Worm (Caenorhabditis elegans) whole organism, young adult: ENCODE data around the gene clc-19.

Experiments
- B0261.1 ChIP-seq: sonication (generic microtip); optimal IDR thresholded peaks from 2 replicates; lab custom pipeline; 2016; ENCODE audit warnings: mild to moderate bottlenecking, missing genetic modification characterization, moderate library complexity, missing compliant biosample characterization
- C06A6.2 ChIP-seq: fragments of 200-800 bp; sonication (Bioruptor generic); conservative IDR thresholded peaks from 2 replicates; pipeline ENCODE4 v1.3.6; 2022; ENCODE audit warnings: missing genetic modification characterization, missing compliant biosample characterization
- C17E4.6 ChIP-seq: fragments of 200-800 bp; sonication (Bioruptor generic); IDR thresholded peaks from 2 replicates; pipeline ENCODE4 v1.3.6; 2022; ENCODE audit warnings: missing genetic modification reagents, missing genetic modification characterization, missing compliant biosample characterization
- D2030.7 ChIP-seq: fragments of 200-800 bp; sonication (Bioruptor generic); IDR thresholded peaks from 2 replicates; pipeline ENCODE4 v1.3.6; 2022; ENCODE audit warnings: missing genetic modification reagents, missing genetic modification characterization, missing compliant biosample characterization
- F22D6.2 ChIP-seq: sonication (generic microtip); optimal IDR thresholded peaks from 2 replicates; lab custom pipeline; 2016; ENCODE audit warnings: mild to moderate bottlenecking, missing genetic modification characterization, missing compliant biosample characterization
- F33H1.4 ChIP-seq: fragments of 200-800 bp; sonication (Bioruptor generic); IDR thresholded peaks from 2 replicates; pipeline ENCODE4 v1.3.6; 2022; ENCODE audit warnings: missing genetic modification reagents, missing genetic modification characterization, missing compliant biosample characterization
- F49E8.2 ChIP-seq: sonication (generic microtip); optimal IDR thresholded peaks from 3 replicates; lab custom pipeline; 2017; ENCODE audit warnings: missing genetic modification characterization, mild to moderate bottlenecking, missing compliant biosample characterization, antibody characterized with exemption, moderate library complexity; ENCODE audit not compliant: insufficient read depth
- K12H6.12 ChIP-seq: fragments of 200-800 bp; sonication (Bioruptor generic); optimal IDR thresholded peaks from 2 replicates; lab custom pipeline; 2018; ENCODE audit warnings: mild to moderate bottlenecking, missing genetic modification characterization, missing compliant biosample characterization
- T07F8.4 ChIP-seq: sonication (generic microtip); optimal IDR thresholded peaks from 2 replicates; lab custom pipeline; 2016; ENCODE audit warnings: mild to moderate bottlenecking, missing genetic modification characterization, moderate library complexity, missing compliant biosample characterization
- Y53F4B.3 ChIP-seq: fragments of 200-800 bp; sonication (Bioruptor generic); IDR thresholded peaks from 2 replicates; pipeline ENCODE4 v1.3.6; 2022; ENCODE audit warnings: missing genetic modification reagents, missing genetic modification characterization, missing compliant biosample characterization
- Y79H2A.3 ChIP-seq: fragments of 200-800 bp; sonication (Bioruptor generic); conservative IDR thresholded peaks from 2 replicates; pipeline ENCODE4 v1.3.6; 2022; ENCODE audit warnings: missing genetic modification reagents, missing genetic modification characterization, missing compliant biosample characterization
- ZK185.1 ChIP-seq: sonication (generic microtip); optimal IDR thresholded peaks from 2 replicates; lab custom pipeline; 2016; ENCODE audit warnings: mild to moderate bottlenecking, missing genetic modification characterization, missing compliant biosample characterization; ENCODE audit not compliant: poor library complexity, severe bottlenecking
- akir-1 ChIP-seq: fragments of 200-800 bp; sonication (Bioruptor generic); optimal IDR thresholded peaks from 2 replicates; lab custom pipeline; 2018; ENCODE audit warnings: mild to moderate bottlenecking, missing genetic modification characterization, moderate library complexity, missing compliant biosample characterization
- aptf-3 ChIP-seq: fragments of 200-800 bp; sonication (Bioruptor generic); IDR thresholded peaks from 2 replicates; pipeline ENCODE4 v1.3.6; 2022; ENCODE audit warnings: missing genetic modification characterization, missing compliant biosample characterization
- athp-1 ChIP-seq: sonication (generic microtip); optimal IDR thresholded peaks from 2 replicates; lab custom pipeline; 2017; ENCODE audit warnings: mild to moderate bottlenecking, missing genetic modification characterization, missing compliant biosample characterization
- attf-3 ChIP-seq: fragments of 200-800 bp; sonication (Bioruptor generic); conservative IDR thresholded peaks from 2 replicates; pipeline ENCODE4 v1.3.6; 2022; ENCODE audit warnings: missing genetic modification reagents, missing genetic modification characterization, missing compliant biosample characterization
- bed-2 ChIP-seq: fragments of 200-800 bp; sonication (Bioruptor generic); IDR thresholded peaks from 2 replicates; pipeline ENCODE4 v1.3.6; 2022; ENCODE audit warnings: missing genetic modification reagents, missing genetic modification characterization, missing compliant biosample characterization
- cebp-2 ChIP-seq: fragments of 200-800 bp; sonication (Bioruptor generic); IDR thresholded peaks from 2 replicates; pipeline ENCODE4 v1.3.6; 2022; ENCODE audit warnings: missing genetic modification characterization, missing compliant biosample characterization
- ceh-100 ChIP-seq: fragments of 200-800 bp; sonication (Bioruptor generic); IDR thresholded peaks from 2 replicates; pipeline ENCODE4 v1.3.6; 2022; ENCODE audit warnings: missing genetic modification reagents, missing genetic modification characterization, missing compliant biosample characterization
- ceh-58 ChIP-seq: fragments of 200-800 bp; sonication (Bioruptor generic); IDR thresholded peaks from 2 replicates; pipeline ENCODE4 v1.3.6; 2022; ENCODE audit warnings: missing genetic modification characterization, missing compliant biosample characterization
- die-1 ChIP-seq: sonication (generic microtip); optimal IDR thresholded peaks from 2 replicates; lab custom pipeline; 2016; ENCODE audit warnings: missing genotype, mild to moderate bottlenecking, missing genetic modification characterization, missing compliant biosample characterization
- efl-1 ChIP-seq: fragments of 150-350 bp; optimal IDR thresholded peaks from 2 replicates; lab custom pipeline; 2014; ENCODE audit warnings: missing biosample characterization, missing genetic modification reagents, missing genetic modification characterization
- ets-4 ChIP-seq: fragments of 200-800 bp; sonication (Bioruptor generic); optimal IDR thresholded peaks from 2 replicates; lab custom pipeline; 2018; ENCODE audit warnings: mild to moderate bottlenecking, missing genetic modification characterization, missing compliant biosample characterization
- gei-17 ChIP-seq: fragments of 200-800 bp; sonication (Bioruptor generic); optimal IDR thresholded peaks from 2 replicates; lab custom pipeline; 2018; ENCODE audit warnings: mild to moderate bottlenecking, missing genetic modification characterization, missing compliant biosample characterization
- him-1 ChIP-seq: sonication (generic microtip); optimal IDR thresholded peaks from 2 replicates; lab custom pipeline; 2016; ENCODE audit warnings: missing genotype, missing genetic modification reagents, missing genetic modification characterization, missing compliant biosample characterization
- hsf-1 ChIP-seq: fragments of 200-800 bp; sonication (Bioruptor generic); IDR thresholded peaks from 2 replicates; pipeline ENCODE4 v1.3.6; 2022; ENCODE audit warnings: missing genetic modification reagents, missing genetic modification characterization, missing compliant biosample characterization
- lag-1 ChIP-seq: fragments of 200-800 bp; sonication (Bioruptor generic); IDR thresholded peaks from 2 replicates; pipeline ENCODE4 v1.3.6; 2022; ENCODE audit warnings: missing genetic modification reagents, missing genetic modification characterization, missing compliant biosample characterization
- lin-26 ChIP-seq: fragments of 200-800 bp; sonication (Bioruptor generic); IDR thresholded peaks from 2 replicates; pipeline ENCODE4 v1.3.6; 2022; ENCODE audit warnings: missing genetic modification reagents, missing genetic modification characterization, missing compliant biosample characterization
- lin-40 ChIP-seq: sonication (generic microtip); optimal IDR thresholded peaks from 2 replicates; lab custom pipeline; 2016; ENCODE audit warnings: missing genetic modification characterization, mild to moderate bottlenecking, missing compliant biosample characterization, missing genotype, missing genetic modification reagents
- lir-1 ChIP-seq: fragments of 200-800 bp; sonication (Bioruptor generic); conservative IDR thresholded peaks from 2 replicates; pipeline ENCODE4 v1.3.6; 2022; ENCODE audit warnings: missing genetic modification reagents, missing genetic modification characterization, missing compliant biosample characterization
- mel-28 ChIP-seq: sonication (generic microtip); optimal IDR thresholded peaks from 2 replicates; lab custom pipeline; 2016; ENCODE audit warnings: borderline replicate concordance, mild to moderate bottlenecking, missing genetic modification characterization, missing compliant biosample characterization
- mxl-1 ChIP-seq: sonication (generic microtip); optimal IDR thresholded peaks from 2 replicates; lab custom pipeline; 2016; ENCODE audit warnings: missing genetic modification characterization, missing compliant biosample characterization
- nfya-1 ChIP-seq: sonication (generic microtip); optimal IDR thresholded peaks from 2 replicates; lab custom pipeline; 2017; ENCODE audit warnings: antibody characterized with exemption, missing compliant biosample characterization, missing genetic modification characterization, borderline replicate concordance; ENCODE audit not compliant: insufficient read depth
- nhr-90 ChIP-seq: sonication (generic microtip); optimal IDR thresholded peaks from 2 replicates; lab custom pipeline; 2016; ENCODE audit warnings: missing genotype, mild to moderate bottlenecking, missing genetic modification characterization, missing compliant biosample characterization
- pbrm-1 ChIP-seq: fragments of 200-800 bp; sonication (Bioruptor generic); IDR thresholded peaks from 2 replicates; pipeline ENCODE4 v1.3.6; 2022; ENCODE audit warnings: missing genetic modification reagents, missing genetic modification characterization, missing compliant biosample characterization
- pha-4 ChIP-seq: fragments of 150-350 bp; sonication (generic microtip); optimal IDR thresholded peaks from 2 replicates; lab custom pipeline; 2014; ENCODE audit warnings: missing biosample characterization, missing genetic modification reagents, missing genetic modification characterization
- rec-8 ChIP-seq, 2 experiments: sonication (generic microtip); optimal IDR thresholded peaks; 2 replicates each; lab custom pipeline; 2016; ENCODE audit warnings: mild to moderate bottlenecking in 2 of 2, missing genetic modification characterization in 2 of 2, missing genetic modification reagents in 2 of 2, missing genotype in 2 of 2, missing biosample characterization in 1 of 2, missing compliant biosample characterization in 1 of 2, moderate library complexity in 1 of 2
- repo-1 ChIP-seq: sonication (generic microtip); optimal IDR thresholded peaks from 2 replicates; lab custom pipeline; 2017; ENCODE audit warnings: mild to moderate bottlenecking, missing genetic modification characterization, missing compliant biosample characterization
- rpc-1 ChIP-seq, 2 experiments: fragments of 150-350 bp in 1 of 2; sonication (generic microtip) in 1 of 2; optimal IDR thresholded peaks; 2 replicates each; lab custom pipeline; 2014 to 2018; ENCODE audit warnings: missing biosample characterization in 1 of 2, missing genetic modification characterization in 1 of 2, missing genetic modification reagents in 1 of 2, missing genotype in 1 of 2
- snpc-3.4 ChIP-seq: sonication (generic microtip); optimal IDR thresholded peaks from 2 replicates; lab custom pipeline; 2017; ENCODE audit warnings: missing genetic modification characterization, mild to moderate bottlenecking, missing compliant biosample characterization, antibody characterized with exemption, moderate library complexity, missing genotype, missing genetic modification reagents
- snpc-4 ChIP-seq, 5 experiments: fragments of 150-350 bp in 1 of 5; sonication (generic microtip) in 4 of 5; optimal IDR thresholded peaks; 2 replicates each; lab custom pipeline; 2014 to 2018; ENCODE audit warnings: missing genetic modification characterization in 5 of 5, missing biosample characterization in 3 of 5, antibody characterized with exemption in 2 of 5, mild to moderate bottlenecking in 2 of 5, missing compliant biosample characterization in 2 of 5, missing genotype in 2 of 5, moderate library complexity in 2 of 5, missing genetic modification reagents in 1 of 5
- somi-1 ChIP-seq: fragments of 200-800 bp; sonication (Bioruptor generic); optimal IDR thresholded peaks from 2 replicates; lab custom pipeline; 2018; ENCODE audit warnings: mild to moderate bottlenecking, missing genetic modification characterization, missing compliant biosample characterization
- sptf-2 ChIP-seq: fragments of 200-800 bp; sonication (Bioruptor generic); optimal IDR thresholded peaks from 2 replicates; lab custom pipeline; 2018; ENCODE audit warnings: mild to moderate bottlenecking, missing genetic modification characterization, missing compliant biosample characterization
- tbp1 ChIP-seq: fragments of 200-800 bp; sonication (Bioruptor generic); optimal IDR thresholded peaks from 2 replicates; lab custom pipeline; 2018; ENCODE audit warnings: mild to moderate bottlenecking, missing genetic modification characterization, missing compliant biosample characterization
- unc-130 ChIP-seq: sonication (generic microtip); optimal IDR thresholded peaks from 2 replicates; lab custom pipeline; 2016; ENCODE audit warnings: missing genetic modification reagents, missing genetic modification characterization, missing compliant biosample characterization
- unc-62 ChIP-seq: fragments of 150-350 bp; optimal IDR thresholded peaks from 2 replicates; lab custom pipeline; 2014; ENCODE audit warnings: missing biosample characterization, missing genetic modification reagents, missing genetic modification characterization
- ztf-18 ChIP-seq: sonication (generic microtip); optimal IDR thresholded peaks from 2 replicates; lab custom pipeline; 2016; ENCODE audit warnings: missing genotype, mild to moderate bottlenecking, missing genetic modification characterization, missing compliant biosample characterization
- ztf-22 ChIP-seq: fragments of 200-800 bp; sonication (Bioruptor generic); optimal IDR thresholded peaks from 2 replicates; lab custom pipeline; 2018; ENCODE audit warnings: mild to moderate bottlenecking, missing genetic modification characterization, moderate library complexity, missing compliant biosample characterization

Gene clc-19

DNA sequence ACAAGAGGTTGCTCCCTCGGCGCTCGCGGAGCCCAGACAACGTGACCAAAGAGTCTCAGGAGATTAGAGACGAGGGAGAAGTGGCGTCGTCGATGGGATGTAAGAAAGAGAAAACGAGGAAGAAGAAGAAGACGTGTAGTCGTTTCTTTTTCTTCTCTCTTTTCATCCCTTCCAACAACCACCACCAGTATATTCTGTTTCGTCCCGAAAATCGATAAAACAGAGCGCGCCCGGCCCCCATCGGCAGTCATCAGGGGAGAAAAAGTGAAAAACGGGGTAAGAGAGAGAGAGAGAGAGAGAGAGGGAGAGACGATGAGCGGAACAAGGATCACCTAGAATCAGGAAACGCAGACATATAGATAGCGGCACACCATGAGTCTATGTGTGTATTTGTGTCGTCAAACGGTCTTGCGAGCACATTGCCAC, 14.5 kb upstream of the clc-19 start (continued):
- no peak for TF ChIP-seq unc-130 (GFP tag; lab: Kevin White, UChicago)
- TF ChIP-seq ztf-18 (tag; lab: Kevin White, UChicago): no peak
- TF ChIP-seq Y79H2A.3 (GFP tag; lab: Robert Waterston, UW): no peak
- peak; percentile 41; the same call in 1 of the 2 replicates for TF ChIP-seq pbrm-1 (GFP tag; lab: Robert Waterston, UW)
- TF ChIP-seq nfya-1 (tag; lab: Kevin White, UChicago): no peak
- TF ChIP-seq C17E4.6 (GFP tag; lab: Robert Waterston, UW): no peak
- TF ChIP-seq gei-17 (GFP tag; lab: Kevin White, UChicago): no peak
- TF ChIP-seq Y53F4B.3 (GFP tag; lab: Robert Waterston, UW): no peak
- TF ChIP-seq somi-1: no peak
- no peak for TF ChIP-seq snpc-3.4 (tag; lab: Kevin White, UChicago)
- TF ChIP-seq C06A6.2 (GFP tag; lab: Robert Waterston, UW): no peak
- TF ChIP-seq athp-1 (tag; lab: Kevin White, UChicago): no peak
- TF ChIP-seq F22D6.2 (tag; lab: Kevin White, UChicago): no peak
- no peak for TF ChIP-seq mxl-1
- TF ChIP-seq attf-3 (GFP tag; lab: Robert Waterston, UW): 0 out of 2 replicates have a peak, but pooled peaks have one; percentile 26
- no peak for TF ChIP-seq unc-62
- no peak for TF ChIP-seq lag-1 (GFP tag; lab: Robert Waterston, UW)
- peak; percentile 76 for TF ChIP-seq lin-40 (tag; lab: Kevin White, UChicago)
- no peak for TF ChIP-seq repo-1 (tag; lab: Kevin White, UChicago)
- TF ChIP-seq sptf-2: no peak
- TF ChIP-seq ets-4 (GFP tag; lab: Kevin White, UChicago): no peak
- peak; percentile 77 for TF ChIP-seq K12H6.12 (tag; lab: Kevin White, UChicago)
- no peak for TF ChIP-seq ceh-58 (GFP tag; lab: Robert Waterston, UW)
- TF ChIP-seq rec-8 (tag; optimal IDR thresholded peaks at IDR 0.05; lab: Kevin White, UChicago): no peak
- TF ChIP-seq efl-1: no peak
- TF ChIP-seq hsf-1 (GFP tag; lab: Robert Waterston, UW): no peak
- peak; percentile 41 for TF ChIP-seq snpc-4 (GFP tag; optimal IDR thresholded peaks at IDR 0.05; lab: Kevin White, UChicago)
- TF ChIP-seq snpc-4 (tag; optimal IDR thresholded peaks at IDR 0.05; lab: Kevin White, UChicago): peak in 2 of 4 experiments; percentile 34 to 43
- peak; percentile 74; the same call in 1 of the 2 replicates for TF ChIP-seq lin-26 (GFP tag; lab: Robert Waterston, UW)
- TF ChIP-seq pha-4 (tag; lab: Kevin White, UChicago): no peak
- TF ChIP-seq bed-2 (GFP tag; lab: Robert Waterston, UW): no peak
- no peak for TF ChIP-seq lir-1 (GFP tag; lab: Robert Waterston, UW)
- no peak for TF ChIP-seq F33H1.4
- TF ChIP-seq D2030.7 (GFP tag; lab: Robert Waterston, UW): no peak
- no peak for TF ChIP-seq cebp-2 (GFP tag; lab: Robert Waterston, UW)
- no peak for TF ChIP-seq mel-28 (tag; lab: Kevin White, UChicago)
- no peak for TF ChIP-seq aptf-3 (GFP tag; lab: Robert Waterston, UW)
- TF ChIP-seq akir-1: no peak
- TF ChIP-seq ztf-22 (GFP tag; lab: Kevin White, UChicago): no peak
- TF ChIP-seq ZK185.1: no peak
- no peak for TF ChIP-seq F49E8.2 (tag; lab: Kevin White, UChicago)
- TF ChIP-seq B0261.1 (tag; lab: Kevin White, UChicago): no peak
- peak; percentile 9 for TF ChIP-seq nhr-90
- no peak for TF ChIP-seq ceh-100 (GFP tag; lab: Robert Waterston, UW)
- TF ChIP-seq rpc-1 (optimal IDR thresholded peaks at IDR 0.05; lab: Kevin White, UChicago): no peak
- TF ChIP-seq rpc-1 (tag; optimal IDR thresholded peaks at IDR 0.05; lab: Kevin White, UChicago): no peak
- TF ChIP-seq die-1: no peak
- no peak for TF ChIP-seq tbp1 (GFP tag; lab: Kevin White, UChicago)
- no peak for TF ChIP-seq T07F8.4
- TF ChIP-seq him-1 (tag; lab: Kevin White, UChicago): no peak
